Fruit fly (Drosophila melanogaster) whole organism, embryonic: ENCODE results near the gene Smox.

Source experiments
- Antp ChIP-seq: fragments of 200-800 bp; sonication (Bioruptor generic); optimal IDR thresholded peaks from 3 replicates; lab custom pipeline; 2016; ENCODE audit warnings: missing biosample characterization, missing genetic modification characterization
- Atf3 ChIP-seq: fragments of 200-800 bp; sonication (Bioruptor generic); optimal IDR thresholded peaks from 3 replicates; lab custom pipeline; 2016; ENCODE audit warnings: missing biosample characterization, missing genetic modification characterization
- B-H1 ChIP-seq: fragments of 200-800 bp; sonication (Bioruptor generic); IDR thresholded peaks from 3 replicates; pipeline ENCODE4 v1.3.6; 2022; ENCODE audit warnings: missing biosample characterization, missing genetic modification characterization
- B-H2 ChIP-seq: fragments of 200-800 bp; sonication (Bioruptor generic); optimal IDR thresholded peaks from 2 replicates; lab custom pipeline; 2018; ENCODE audit warnings: missing biosample characterization, mild to moderate bottlenecking, missing genetic modification characterization
- CG10462 ChIP-seq: fragments of 200-800 bp; sonication (Bioruptor generic); optimal IDR thresholded peaks from 2 replicates; lab custom pipeline; 2016; ENCODE audit warnings: missing biosample characterization, missing genetic modification characterization
- CG11504 ChIP-seq: fragments of 200-800 bp; sonication (Bioruptor generic); optimal IDR thresholded peaks from 3 replicates; lab custom pipeline; 2019; ENCODE audit warnings: missing biosample characterization, mild to moderate bottlenecking, missing genetic modification characterization, moderate library complexity
- CG12769 ChIP-seq: fragments of 200-800 bp; sonication (Bioruptor generic); optimal IDR thresholded peaks from 2 replicates; lab custom pipeline; 2019; ENCODE audit warnings: missing biosample characterization, mild to moderate bottlenecking, missing genetic modification characterization, moderate library complexity
- CG15269 ChIP-seq: fragments of 200-800 bp; sonication (Bioruptor generic); optimal IDR thresholded peaks from 2 replicates; lab custom pipeline; 2018; ENCODE audit warnings: missing biosample characterization, mild to moderate bottlenecking, missing genetic modification characterization, moderate library complexity
- CG1647 ChIP-seq: fragments of 200-800 bp; sonication (Bioruptor generic); optimal IDR thresholded peaks from 3 replicates; lab custom pipeline; 2016; ENCODE audit warnings: missing biosample characterization, missing genetic modification characterization
- CG16813 ChIP-seq: fragments of 200-800 bp; sonication (Bioruptor generic); IDR thresholded peaks from 3 replicates; pipeline ENCODE4 v1.3.6; 2022; ENCODE audit warnings: missing biosample characterization, missing genetic modification characterization; ENCODE audit not compliant: partially characterized antibody
- CG16815 ChIP-seq: fragments of 200-800 bp; sonication (Bioruptor generic); optimal IDR thresholded peaks from 3 replicates; lab custom pipeline; 2017; ENCODE audit warnings: missing biosample characterization, mild to moderate bottlenecking, missing genetic modification characterization
- CG17361 ChIP-seq: fragments of 200-800 bp; sonication (Bioruptor generic); IDR thresholded peaks from 3 replicates; pipeline ENCODE4 v1.3.6; 2022; ENCODE audit warnings: missing biosample characterization, missing genetic modification characterization
- CG18599 ChIP-seq: fragments of 200-800 bp; sonication (Bioruptor generic); optimal IDR thresholded peaks from 3 replicates; lab custom pipeline; 2017; ENCODE audit warnings: missing biosample characterization, missing genetic modification characterization, mild to moderate bottlenecking, moderate library complexity, missing genetic modification reagents
- CG32532 ChIP-seq: fragments of 200-800 bp; sonication (Bioruptor generic); IDR thresholded peaks from 2 replicates; pipeline ENCODE4 v1.3.6; 2022; ENCODE audit warnings: missing biosample characterization, missing genetic modification characterization
- CG32767 ChIP-seq: fragments of 200-800 bp; sonication (Bioruptor generic); IDR thresholded peaks from 2 replicates; pipeline ENCODE4 v1.3.6; 2022; ENCODE audit warnings: missing biosample characterization, missing genetic modification characterization
- CG4424 ChIP-seq: fragments of 200-800 bp; sonication (Bioruptor generic); optimal IDR thresholded peaks from 3 replicates; lab custom pipeline; 2016; ENCODE audit warnings: missing biosample characterization, missing genetic modification characterization
- CG5245 ChIP-seq: fragments of 200-800 bp; sonication (Bioruptor generic); optimal IDR thresholded peaks from 3 replicates; lab custom pipeline; 2016; ENCODE audit warnings: missing biosample characterization, missing genetic modification characterization
- CG6654 ChIP-seq: fragments of 200-800 bp; sonication (Bioruptor generic); optimal IDR thresholded peaks from 2 replicates; lab custom pipeline; 2017; ENCODE audit warnings: missing biosample characterization, mild to moderate bottlenecking, missing genetic modification characterization
- CG7271 ChIP-seq: fragments of 200-800 bp; sonication (Bioruptor generic); optimal IDR thresholded peaks from 2 replicates; lab custom pipeline; 2018; ENCODE audit warnings: missing biosample characterization, mild to moderate bottlenecking, missing genetic modification characterization, moderate library complexity
- CG9437 ChIP-seq: fragments of 200-800 bp; sonication (Bioruptor generic); optimal IDR thresholded peaks from 2 replicates; lab custom pipeline; 2018; ENCODE audit warnings: missing biosample characterization, mild to moderate bottlenecking, missing genetic modification characterization
- CHES-1-like ChIP-seq: fragments of 200-800 bp; sonication (Bioruptor generic); optimal IDR thresholded peaks from 2 replicates; lab custom pipeline; 2016; ENCODE audit warnings: missing biosample characterization, missing genetic modification characterization
- Camta ChIP-seq: fragments of 200-800 bp; sonication (Bioruptor generic); optimal IDR thresholded peaks from 2 replicates; lab custom pipeline; 2016; ENCODE audit warnings: missing biosample characterization, missing genetic modification characterization
- Deaf1 ChIP-seq: fragments of 200-800 bp; optimal IDR thresholded peaks from 3 replicates; lab custom pipeline; 2019; ENCODE audit warnings: missing biosample characterization, mild to moderate bottlenecking, missing genetic modification characterization, moderate library complexity
- E2f1 ChIP-seq: fragments of 200-800 bp; sonication (Bioruptor generic); IDR thresholded peaks from 2 replicates; pipeline ENCODE4 v1.3.6; 2022; ENCODE audit warnings: missing biosample characterization, missing genetic modification characterization
- HLH4C ChIP-seq: fragments of 200-800 bp; sonication (Bioruptor generic); IDR thresholded peaks from 3 replicates; pipeline ENCODE4 v1.3.6; 2022; ENCODE audit warnings: missing biosample characterization, missing genetic modification characterization; ENCODE audit not compliant: partially characterized antibody
- HLHmδ ChIP-seq: fragments of 200-800 bp; sonication (Bioruptor generic); optimal IDR thresholded peaks from 2 replicates; lab custom pipeline; 2018; ENCODE audit warnings: missing biosample characterization, mild to moderate bottlenecking, missing genetic modification characterization, moderate library complexity
- Jarid2 ChIP-seq: fragments of 200-800 bp; sonication (Bioruptor generic); optimal IDR thresholded peaks from 3 replicates; lab custom pipeline; 2017; ENCODE audit warnings: mild to moderate bottlenecking, missing biosample characterization, missing genetic modification reagents, missing genetic modification characterization
- Lhr ChIP-seq: fragments of 200-800 bp; sonication (Bioruptor generic); optimal IDR thresholded peaks from 3 replicates; lab custom pipeline; 2017; ENCODE audit warnings: mild to moderate bottlenecking, missing biosample characterization, missing genetic modification reagents, missing genetic modification characterization
- Lim3 ChIP-seq: fragments of 200-800 bp; sonication (Bioruptor generic); IDR thresholded peaks from 2 replicates; pipeline ENCODE4 v1.3.6; 2022; ENCODE audit warnings: missing biosample characterization, missing genetic modification characterization
- NC2α ChIP-seq: fragments of 200-800 bp; sonication (Bioruptor generic); optimal IDR thresholded peaks from 2 replicates; lab custom pipeline; 2016; ENCODE audit warnings: missing biosample characterization, missing genetic modification characterization
- Ravus ChIP-seq: fragments of 200-800 bp; sonication (Bioruptor generic); IDR thresholded peaks from 2 replicates; pipeline ENCODE4 v1.3.6; 2022; ENCODE audit warnings: missing biosample characterization, missing genetic modification characterization
- Sin3A ChIP-seq: fragments of >200 bp; optimal IDR thresholded peaks from 2 replicates; lab custom pipeline; 2018
- YL-1 ChIP-seq: fragments of 200-800 bp; sonication (Bioruptor generic); optimal IDR thresholded peaks from 3 replicates; lab custom pipeline; 2017; ENCODE audit warnings: missing biosample characterization, mild to moderate bottlenecking, missing genetic modification characterization
- ab ChIP-seq: fragments of 200-800 bp; sonication (Bioruptor generic); optimal IDR thresholded peaks from 2 replicates; lab custom pipeline; 2016; ENCODE audit warnings: missing biosample characterization, missing genetic modification characterization
- az2 ChIP-seq: fragments of 200-800 bp; sonication (Bioruptor generic); optimal IDR thresholded peaks from 3 replicates; lab custom pipeline; 2016; ENCODE audit warnings: missing biosample characterization, missing genetic modification characterization
- dm ChIP-seq: fragments of 200-800 bp; sonication (Bioruptor generic); optimal IDR thresholded peaks from 3 replicates; lab custom pipeline; 2016; ENCODE audit warnings: missing biosample characterization, missing genetic modification characterization
- dpn ChIP-seq, 2 experiments: fragments of 200-800 bp; sonication (Bioruptor generic); optimal IDR thresholded peaks; 3 replicates each; lab custom pipeline; 2016; ENCODE audit warnings: missing biosample characterization in 2 of 2, missing genetic modification characterization in 2 of 2
- eve ChIP-seq, 2 experiments: fragments of >200 bp; optimal IDR thresholded peaks; 2 replicates each; lab custom pipeline; 2017; ENCODE audit warnings: missing biosample characterization in 2 of 2, missing genetic modification characterization in 2 of 2
- ewg ChIP-seq: fragments of 200-800 bp; sonication (Bioruptor generic); optimal IDR thresholded peaks from 3 replicates; lab custom pipeline; 2017; ENCODE audit warnings: mild to moderate bottlenecking, missing biosample characterization, missing genetic modification reagents, missing genetic modification characterization
- fd3F ChIP-seq: fragments of 200-800 bp; sonication (Bioruptor generic); optimal IDR thresholded peaks from 2 replicates; lab custom pipeline; 2018; ENCODE audit warnings: missing biosample characterization, mild to moderate bottlenecking, missing genetic modification characterization, moderate library complexity
- her ChIP-seq: fragments of 200-800 bp; sonication (Bioruptor generic); optimal IDR thresholded peaks from 2 replicates; lab custom pipeline; 2016; ENCODE audit warnings: missing biosample characterization, missing genetic modification characterization
- peb ChIP-seq: fragments of 200-800 bp; sonication (Bioruptor generic); IDR thresholded peaks from 2 replicates; pipeline ENCODE4 v1.3.6; 2022; ENCODE audit warnings: missing biosample characterization, missing genetic modification characterization
- sna ChIP-seq: fragments of 200-800 bp; sonication (Bioruptor generic); IDR thresholded peaks from 2 replicates; pipeline ENCODE4 v1.3.6; 2022; ENCODE audit warnings: missing biosample characterization, missing genetic modification characterization; ENCODE audit not compliant: partially characterized antibody
- sqz ChIP-seq: fragments of 200-800 bp; sonication (Bioruptor generic); optimal IDR thresholded peaks from 3 replicates; lab custom pipeline; 2018; ENCODE audit warnings: missing biosample characterization, mild to moderate bottlenecking, missing genetic modification characterization
- stwl ChIP-seq: fragments of 200-800 bp; sonication (Bioruptor generic); optimal IDR thresholded peaks from 3 replicates; lab custom pipeline; 2018; ENCODE audit warnings: missing biosample characterization, mild to moderate bottlenecking, missing genetic modification characterization, moderate library complexity
- twi ChIP-seq: fragments of 200-800 bp; optimal IDR thresholded peaks from 2 replicates; lab custom pipeline; 2019; ENCODE audit warnings: missing biosample characterization, mild to moderate bottlenecking, missing genetic modification characterization, moderate library complexity
- usp ChIP-seq: fragments of >200 bp; optimal IDR thresholded peaks from 2 replicates; lab custom pipeline; 2017; ENCODE audit warnings: missing biosample characterization, missing genetic modification characterization
- vfl ChIP-seq: fragments of 200-800 bp; sonication (Bioruptor generic); optimal IDR thresholded peaks from 2 replicates; lab custom pipeline; 2016; ENCODE audit warnings: missing biosample characterization, missing genetic modification characterization
- zen2 ChIP-seq: fragments of 200-800 bp; sonication (Bioruptor generic); IDR thresholded peaks from 3 replicates; pipeline ENCODE4 v1.3.6; 2022; ENCODE audit warnings: missing biosample characterization, missing genetic modification characterization; ENCODE audit not compliant: partially characterized antibody
- zf30C ChIP-seq: fragments of 200-800 bp; sonication (Bioruptor generic); optimal IDR thresholded peaks from 3 replicates; lab custom pipeline; 2018; ENCODE audit warnings: missing biosample characterization, mild to moderate bottlenecking, missing genetic modification characterization

The Smox gene

DNA sequence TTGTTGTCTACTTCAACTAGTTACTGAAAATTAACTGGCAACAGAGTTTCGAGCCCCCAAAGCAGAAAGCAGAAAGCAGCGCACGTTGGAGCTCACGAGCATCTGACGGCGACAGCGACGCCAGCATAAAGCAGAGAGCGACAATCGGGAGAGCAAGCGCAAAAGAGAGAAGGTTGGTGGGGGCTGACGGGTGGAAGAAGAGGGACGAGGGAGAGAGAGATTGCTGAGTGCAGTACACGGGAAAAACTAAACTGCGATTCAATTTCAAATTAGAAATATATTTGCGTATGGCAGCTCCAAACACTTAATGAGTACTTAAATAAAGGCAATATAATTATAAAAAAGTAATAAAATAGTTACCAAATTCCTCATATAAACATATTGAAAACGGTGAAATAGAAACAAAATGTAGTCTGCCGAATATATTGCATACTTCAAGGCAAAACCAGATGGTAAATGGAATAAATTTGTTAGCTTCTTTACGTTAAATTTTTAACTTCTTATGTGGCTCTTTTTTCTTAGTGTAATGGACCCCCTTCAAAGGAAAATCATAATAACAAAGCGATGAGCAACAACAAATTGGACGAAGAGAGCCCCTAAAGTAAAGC is 49.9 kb downstream of the Smox start (continued):
- TF ChIP-seq CG1647 (GFP tag; lab: Kevin White, UChicago) (peak; percentile 71), CG11504 (tag; lab: Kevin White, UChicago) (peak; percentile 96), HLH4C (GFP tag; lab: Robert Waterston, UW) (no peak), zf30C (GFP tag; lab: Kevin White, UChicago) (peak; percentile 93), sna (GFP tag; lab: Robert Waterston, UW) (no peak), CG16815 (GFP tag; lab: Kevin White, UChicago) (peak; percentile 87), E2f1 (GFP tag; lab: Robert Waterston, UW) (peak; percentile 93), CG17361 (GFP tag; lab: Robert Waterston, UW) (peak; percentile 97), Lhr (GFP tag; lab: Kevin White, UChicago) (peak; percentile 80), CG15269 (tag; lab: Kevin White, UChicago) (peak; percentile 97), NC2α (GFP tag; lab: Kevin White, UChicago) (peak; percentile 44), Deaf1 (tag; lab: Kevin White, UChicago) (peak; percentile 81), CG10462 (GFP tag; lab: Kevin White, UChicago) (peak; percentile 90), CG6654 (GFP tag; lab: Kevin White, UChicago) (peak; percentile 83), her (peak; percentile 57), B-H2 (GFP tag; lab: Kevin White, UChicago) (peak; percentile 92), zen2 (GFP tag; lab: Robert Waterston, UW) (no peak), Sin3A (lab: Kevin White, UChicago) (no peak), ab (peak; percentile 56), CG16813 (GFP tag; lab: Robert Waterston, UW) (no peak), CG32767 (peak; percentile 92), CG18599 (GFP tag; lab: Kevin White, UChicago) (peak; percentile 97), Atf3 (GFP tag; lab: Kevin White, UChicago) (peak; percentile 62), Camta (GFP tag; lab: Kevin White, UChicago) (peak; percentile 88), CG9437 (peak; percentile 91), dm (GFP tag; lab: Kevin White, UChicago) (peak; percentile 60), fd3F (peak; percentile 93), CG5245 (peak; percentile 83), stwl (tag; lab: Kevin White, UChicago) (peak; percentile 7), dpn (GFP tag; optimal IDR thresholded peaks at IDR 0.05; lab: Kevin White, UChicago) (peak; percentile 88 to 93), peb (GFP tag; lab: Robert Waterston, UW) (peak; percentile 90), Jarid2 (GFP tag; lab: Kevin White, UChicago) (peak; percentile 82), Lim3 (GFP tag; lab: Robert Waterston, UW) (peak; percentile 66; the same call in 1 of the 2 replicates), YL-1 (GFP tag; lab: Kevin White, UChicago) (peak; percentile 67), B-H1 (peak; percentile 84), eve (GFP tag; optimal IDR thresholded peaks at IDR 0.05; lab: Kevin White, UChicago) (peak in 1 of 2 experiments; percentile 98), CG12769 (tag; lab: Kevin White, UChicago) (peak; percentile 81), ewg (GFP tag; lab: Kevin White, UChicago) (peak; percentile 90), CG4424 (GFP tag; lab: Kevin White, UChicago) (peak; percentile 96), CHES-1-like (GFP tag; lab: Kevin White, UChicago) (peak; percentile 73), CG7271 (tag; lab: Kevin White, UChicago) (peak; percentile 39), twi (tag; lab: Kevin White, UChicago) (peak; percentile 90), sqz (peak; percentile 95), Antp (GFP tag; lab: Kevin White, UChicago) (peak; percentile 70), vfl (GFP tag; lab: Kevin White, UChicago) (peak; percentile 71), HLHmδ (GFP tag; lab: Kevin White, UChicago) (no peak), usp (GFP tag; lab: Kevin White, UChicago) (no peak), az2 (GFP tag; lab: Kevin White, UChicago) (peak; percentile 94), CG32532 (GFP tag; lab: Robert Waterston, UW) (peak; percentile 91), Ravus (peak; percentile 79)
